Fruit fly (Drosophila melanogaster) whole organism, embryonic: Measurements from ENCODE around the gene CG2962.

Experiments
- Blimp-1 ChIP-seq: fragments of 200-800 bp; sonication (Bioruptor generic); optimal IDR thresholded peaks from 3 replicates; lab custom pipeline; 2018; ENCODE audit warnings: missing biosample characterization, missing genetic modification characterization, mild to moderate bottlenecking, moderate library complexity, missing genetic modification reagents
- CG10209 ChIP-seq: fragments of 200-800 bp; sonication (Bioruptor generic); optimal IDR thresholded peaks from 3 replicates; lab custom pipeline; 2017; ENCODE audit warnings: missing biosample characterization, mild to moderate bottlenecking, missing genetic modification characterization, missing genetic modification reagents
- CG10366 ChIP-seq: fragments of 200-800 bp; sonication (Bioruptor generic); IDR thresholded peaks from 2 replicates; pipeline ENCODE4 v1.3.6; 2022; ENCODE audit warnings: missing biosample characterization, missing genetic modification characterization
- CG10462 ChIP-seq: fragments of 200-800 bp; sonication (Bioruptor generic); optimal IDR thresholded peaks from 2 replicates; lab custom pipeline; 2016; ENCODE audit warnings: missing biosample characterization, missing genetic modification characterization
- CG11247 ChIP-seq: fragments of 200-800 bp; sonication (Bioruptor generic); IDR thresholded peaks from 2 replicates; pipeline ENCODE4 v1.3.6; 2022; ENCODE audit warnings: missing biosample characterization, missing genetic modification characterization
- CG11723 ChIP-seq: fragments of 200-800 bp; sonication (Bioruptor generic); optimal IDR thresholded peaks from 2 replicates; lab custom pipeline; 2017; ENCODE audit warnings: missing biosample characterization, mild to moderate bottlenecking, missing genetic modification characterization
- CG14860 ChIP-seq: fragments of 200-800 bp; sonication (Bioruptor generic); IDR thresholded peaks from 3 replicates; pipeline ENCODE4 v1.3.6; 2022; ENCODE audit warnings: missing biosample characterization, missing genetic modification characterization; ENCODE audit not compliant: partially characterized antibody
- CG16779 ChIP-seq: fragments of 200-800 bp; sonication (Bioruptor generic); IDR thresholded peaks from 2 replicates; pipeline ENCODE4 v1.3.6; 2022; ENCODE audit warnings: missing biosample characterization, missing genetic modification characterization
- CG16813 ChIP-seq: fragments of 200-800 bp; sonication (Bioruptor generic); IDR thresholded peaks from 3 replicates; pipeline ENCODE4 v1.3.6; 2022; ENCODE audit warnings: missing biosample characterization, missing genetic modification characterization; ENCODE audit not compliant: partially characterized antibody
- CG16863 ChIP-seq: fragments of 200-800 bp; sonication (Bioruptor generic); optimal IDR thresholded peaks from 3 replicates; lab custom pipeline; 2016; ENCODE audit warnings: missing biosample characterization, missing genetic modification characterization
- CG17612 ChIP-seq: fragments of 200-800 bp; sonication (Bioruptor generic); IDR thresholded peaks from 2 replicates; pipeline ENCODE4 v1.3.6; 2022; ENCODE audit warnings: missing biosample characterization, missing genetic modification characterization
- CG17829 ChIP-seq: fragments of 200-800 bp; optimal IDR thresholded peaks from 2 replicates; lab custom pipeline; 2019; ENCODE audit warnings: missing biosample characterization, mild to moderate bottlenecking, missing genetic modification characterization, moderate library complexity
- CG2120 ChIP-seq: fragments of 200-800 bp; sonication (Bioruptor generic); optimal IDR thresholded peaks from 3 replicates; lab custom pipeline; 2016; ENCODE audit warnings: missing biosample characterization, missing genetic modification characterization
- CG2678 ChIP-seq: fragments of 200-800 bp; sonication (Bioruptor generic); optimal IDR thresholded peaks from 3 replicates; lab custom pipeline; 2019; ENCODE audit warnings: missing biosample characterization, mild to moderate bottlenecking, missing genetic modification characterization, moderate library complexity
- CG2712 ChIP-seq: fragments of 200-800 bp; optimal IDR thresholded peaks from 3 replicates; lab custom pipeline; 2019; ENCODE audit warnings: missing biosample characterization, mild to moderate bottlenecking, missing genetic modification characterization, moderate library complexity
- CG31365 ChIP-seq: fragments of 200-800 bp; sonication (Bioruptor generic); optimal IDR thresholded peaks from 2 replicates; lab custom pipeline; 2018; ENCODE audit warnings: missing biosample characterization, mild to moderate bottlenecking, missing genetic modification characterization
- CG3838 ChIP-seq: fragments of 200-800 bp; sonication (Bioruptor generic); optimal IDR thresholded peaks from 3 replicates; lab custom pipeline; 2016; ENCODE audit warnings: missing biosample characterization, missing genetic modification characterization
- CG4360 ChIP-seq: fragments of 200-800 bp; sonication (Bioruptor generic); IDR thresholded peaks from 2 replicates; pipeline ENCODE4 v1.3.6; 2022; ENCODE audit warnings: missing biosample characterization, missing genetic modification characterization
- CG6689 ChIP-seq: fragments of 200-800 bp; sonication (Bioruptor generic); IDR thresholded peaks from 2 replicates; pipeline ENCODE4 v1.3.6; 2022; ENCODE audit warnings: missing biosample characterization, missing genetic modification characterization
- CG7271 ChIP-seq: fragments of 200-800 bp; sonication (Bioruptor generic); optimal IDR thresholded peaks from 2 replicates; lab custom pipeline; 2018; ENCODE audit warnings: missing biosample characterization, mild to moderate bottlenecking, missing genetic modification characterization, moderate library complexity
- D19B ChIP-seq: fragments of 200-800 bp; sonication (Bioruptor generic); optimal IDR thresholded peaks from 2 replicates; lab custom pipeline; 2017; ENCODE audit warnings: missing biosample characterization, mild to moderate bottlenecking, missing genetic modification characterization
- Doc2 ChIP-seq: fragments of 200-800 bp; sonication (Bioruptor generic); IDR thresholded peaks from 2 replicates; pipeline ENCODE4 v1.3.6; 2022; ENCODE audit warnings: missing biosample characterization, missing genetic modification characterization
- Ets97D ChIP-seq: fragments of 200-800 bp; sonication (Bioruptor generic); optimal IDR thresholded peaks from 3 replicates; lab custom pipeline; 2016; ENCODE audit warnings: missing biosample characterization, missing genetic modification characterization
- HmgZ ChIP-seq: fragments of 200-800 bp; sonication (Bioruptor generic); optimal IDR thresholded peaks from 2 replicates; lab custom pipeline; 2018; ENCODE audit warnings: missing biosample characterization, mild to moderate bottlenecking, missing genetic modification characterization
- MTF-1 ChIP-seq: fragments of 200-800 bp; sonication (Bioruptor generic); optimal IDR thresholded peaks from 2 replicates; lab custom pipeline; 2018; ENCODE audit warnings: missing biosample characterization, mild to moderate bottlenecking, missing genetic modification characterization, borderline replicate concordance
- Mad ChIP-seq: fragments of 200-800 bp; sonication (Bioruptor generic); optimal IDR thresholded peaks from 2 replicates; lab custom pipeline; 2016; ENCODE audit warnings: missing biosample characterization, missing genetic modification characterization
- Mes4 ChIP-seq: fragments of 200-800 bp; sonication (Bioruptor generic); optimal IDR thresholded peaks from 2 replicates; lab custom pipeline; 2016; ENCODE audit warnings: missing biosample characterization, missing genetic modification characterization
- Oaz ChIP-seq: fragments of 200-800 bp; sonication (Bioruptor generic); IDR thresholded peaks from 2 replicates; pipeline ENCODE4 v1.3.6; 2022; ENCODE audit warnings: missing biosample characterization, missing genetic modification characterization
- Tbp ChIP-seq: fragments of >200 bp; optimal IDR thresholded peaks from 2 replicates; lab custom pipeline; 2018; ENCODE audit warnings: missing biosample characterization, missing genetic modification characterization
- Trl ChIP-seq, 3 experiments: fragments of >200 bp in 2 of 3; fragments of 200-800 bp in 1 of 3; sonication (Bioruptor generic) in 1 of 3; optimal IDR thresholded peaks; 2 replicates in 1 of 3; 3 replicates in 2 of 3; lab custom pipeline; 2016 to 2017; ENCODE audit warnings: missing biosample characterization in 1 of 3, missing genetic modification characterization in 1 of 3
- ase ChIP-seq: fragments of 200-800 bp; sonication (Bioruptor generic); IDR thresholded peaks from 3 replicates; pipeline ENCODE4 v1.3.6; 2022; ENCODE audit warnings: missing biosample characterization, missing genetic modification characterization
- ash1 ChIP-seq: fragments of 200-800 bp; sonication (Bioruptor generic); optimal IDR thresholded peaks from 2 replicates; lab custom pipeline; 2018; ENCODE audit warnings: missing biosample characterization, mild to moderate bottlenecking, missing genetic modification characterization
- bab2 ChIP-seq: fragments of 200-800 bp; sonication (Bioruptor generic); optimal IDR thresholded peaks from 2 replicates; lab custom pipeline; 2016; ENCODE audit warnings: missing biosample characterization, missing genetic modification characterization
- cas ChIP-seq: fragments of 200-800 bp; sonication (Bioruptor generic); IDR thresholded peaks from 2 replicates; pipeline ENCODE4 v1.3.6; 2022; ENCODE audit warnings: missing biosample characterization, missing genetic modification characterization
- croc ChIP-seq: fragments of 200-800 bp; sonication (Bioruptor generic); conservative IDR thresholded peaks from 3 replicates; pipeline ENCODE4 v1.3.6; 2022; ENCODE audit warnings: missing biosample characterization, missing genetic modification characterization
- crp ChIP-seq, 2 experiments: fragments of 200-800 bp; sonication (Bioruptor generic); optimal IDR thresholded peaks; 2 replicates in 1 of 2; 3 replicates in 1 of 2; lab custom pipeline; 2017; ENCODE audit warnings: missing biosample characterization in 2 of 2, missing genetic modification characterization in 2 of 2, mild to moderate bottlenecking in 1 of 2, moderate library complexity in 1 of 2
- exex ChIP-seq: fragments of 200-800 bp; sonication (Bioruptor generic); optimal IDR thresholded peaks from 4 replicates; lab custom pipeline; 2018; ENCODE audit warnings: missing biosample characterization, mild to moderate bottlenecking, missing genetic modification characterization, moderate library complexity
- fd3F ChIP-seq: fragments of 200-800 bp; sonication (Bioruptor generic); optimal IDR thresholded peaks from 2 replicates; lab custom pipeline; 2018; ENCODE audit warnings: missing biosample characterization, mild to moderate bottlenecking, missing genetic modification characterization, moderate library complexity
- gro ChIP-seq: fragments of 200-800 bp; sonication (Bioruptor generic); optimal IDR thresholded peaks from 2 replicates; lab custom pipeline; 2016; ENCODE audit warnings: missing biosample characterization, missing genetic modification characterization
- hbn ChIP-seq: fragments of 200-800 bp; sonication (Bioruptor generic); IDR thresholded peaks from 2 replicates; pipeline ENCODE4 v1.3.6; 2022; ENCODE audit warnings: missing biosample characterization, missing genetic modification characterization; ENCODE audit not compliant: partially characterized antibody
- her ChIP-seq: fragments of 200-800 bp; sonication (Bioruptor generic); optimal IDR thresholded peaks from 2 replicates; lab custom pipeline; 2016; ENCODE audit warnings: missing biosample characterization, missing genetic modification characterization
- hkb ChIP-seq, 2 experiments: fragments of 200-800 bp in 1 of 2; fragments of >200 bp in 1 of 2; sonication (Bioruptor generic) in 1 of 2; IDR thresholded peaks in 1 of 2; optimal IDR thresholded peaks in 1 of 2; 2 replicates each; pipeline versions ENCODE4 v1.3.6 to Lab custom; 2017 to 2022; ENCODE audit warnings: missing biosample characterization in 1 of 2, missing genetic modification characterization in 1 of 2
- jing ChIP-seq: fragments of 200-800 bp; sonication (Bioruptor generic); optimal IDR thresholded peaks from 2 replicates; lab custom pipeline; 2018; ENCODE audit warnings: missing biosample characterization, mild to moderate bottlenecking, missing genetic modification characterization
- maf-S ChIP-seq: fragments of 200-800 bp; sonication (Bioruptor generic); optimal IDR thresholded peaks from 2 replicates; lab custom pipeline; 2016; ENCODE audit warnings: missing biosample characterization, missing genetic modification characterization
- pnt ChIP-seq: fragments of 200-800 bp; sonication (Bioruptor generic); optimal IDR thresholded peaks from 3 replicates; lab custom pipeline; 2016; ENCODE audit warnings: missing biosample characterization, missing genetic modification characterization
- prd ChIP-seq, 3 experiments: fragments of >200 bp in 2 of 3; fragments of 200-800 bp in 1 of 3; sonication (Bioruptor generic) in 1 of 3; optimal IDR thresholded peaks in 2 of 3; IDR thresholded peaks in 1 of 3; 2 replicates in 2 of 3; 3 replicates in 1 of 3; pipeline versions ENCODE4 v1.3.6 to Lab custom; 2017 to 2022; ENCODE audit warnings: missing biosample characterization in 1 of 3, missing genetic modification characterization in 1 of 3
- wdn ChIP-seq: fragments of 200-800 bp; sonication (Bioruptor generic); IDR thresholded peaks from 2 replicates; pipeline ENCODE4 v1.3.6; 2022; ENCODE audit warnings: missing biosample characterization, missing genetic modification characterization
- zfh2 ChIP-seq: fragments of 200-800 bp; sonication (Bioruptor generic); optimal IDR thresholded peaks from 2 replicates; lab custom pipeline; 2016; ENCODE audit warnings: missing biosample characterization, missing genetic modification characterization

Gene CG2962

DNA sequence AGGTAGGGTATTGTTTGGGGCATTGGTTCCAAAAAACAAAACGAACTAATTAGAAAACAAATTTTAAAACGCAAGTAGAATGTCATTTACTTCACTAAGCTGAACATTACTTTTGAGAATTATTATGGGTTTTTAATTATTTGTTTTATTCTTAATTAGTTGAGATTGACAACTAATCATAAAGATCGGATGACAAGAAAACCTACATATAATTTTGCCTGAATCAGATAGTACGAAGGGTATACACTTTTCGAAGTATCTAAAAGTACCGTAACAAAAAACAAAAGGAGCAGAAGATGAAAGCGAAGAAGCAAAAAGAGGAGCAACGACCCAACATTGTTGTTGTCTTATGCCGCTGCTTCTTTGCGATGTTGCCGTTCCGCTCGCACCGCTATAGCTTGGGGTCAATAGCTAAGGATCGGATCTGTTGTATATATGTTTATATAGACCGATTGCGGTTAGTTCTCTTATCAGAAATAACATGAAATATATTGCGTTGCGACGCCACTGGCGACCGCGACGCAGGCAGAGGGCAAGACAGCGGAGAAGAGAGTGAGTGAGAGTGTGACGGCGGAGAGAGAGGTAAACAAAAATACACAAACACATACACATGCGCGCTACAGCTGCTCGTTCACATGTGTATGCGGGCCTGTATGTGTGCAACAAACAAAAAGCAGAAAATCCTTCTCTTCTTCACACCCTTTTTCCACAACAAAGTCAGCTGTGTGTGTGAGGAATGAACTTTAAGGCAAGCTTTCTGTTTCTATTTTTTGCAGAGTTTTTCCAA lies 5.1 kb downstream of the CG2962 start (continued):
- TF ChIP-seq MTF-1 (GFP tag; lab: Kevin White, UChicago), result no peak
- no peak for TF ChIP-seq jing (GFP tag; lab: Kevin White, UChicago)
- TF ChIP-seq zfh2, result peak; percentile 45
- TF ChIP-seq gro (GFP tag; lab: Kevin White, UChicago), result no peak
- TF ChIP-seq CG14860, result no peak
- no peak for TF ChIP-seq HmgZ (tag; lab: Kevin White, UChicago)
- peak; percentile 64 for TF ChIP-seq CG17829
- peak; percentile 72 for TF ChIP-seq CG4360
- no peak for TF ChIP-seq Oaz (GFP tag; lab: Robert Waterston, UW)
- peak; percentile 6 for TF ChIP-seq Mad (GFP tag; lab: Kevin White, UChicago)
- no peak for TF ChIP-seq croc (GFP tag; lab: Robert Waterston, UW)
- peak; percentile 74 for TF ChIP-seq D19B
- peak; percentile 40 for TF ChIP-seq maf-S (GFP tag; lab: Kevin White, UChicago)
- TF ChIP-seq Ets97D, result no peak
- TF ChIP-seq ase, result no peak
- TF ChIP-seq CG11247 (GFP tag; lab: Robert Waterston, UW), result no peak
- peak; percentile 55 for TF ChIP-seq bab2 (GFP tag; lab: Kevin White, UChicago)
- peak; percentile 80 for TF ChIP-seq CG2678 (tag; lab: Kevin White, UChicago)
- peak; percentile 80 to 81 for TF ChIP-seq Trl (optimal IDR thresholded peaks at IDR 0.05; lab: Kevin White, UChicago)
- TF ChIP-seq Trl (GFP tag; optimal IDR thresholded peaks at IDR 0.05; lab: Kevin White, UChicago), result no peak
- TF ChIP-seq Mes4, result no peak
- TF ChIP-seq CG10462 (GFP tag; lab: Kevin White, UChicago), result no peak
- no peak for TF ChIP-seq CG3838 (GFP tag; lab: Kevin White, UChicago)
- 0 out of 2 replicates have a peak, but pooled peaks have one; percentile 4 for TF ChIP-seq wdn (GFP tag; lab: Robert Waterston, UW)
- no peak for TF ChIP-seq ash1 (GFP tag; lab: Kevin White, UChicago)
- no peak for TF ChIP-seq hkb (optimal IDR thresholded peaks at IDR 0.05; lab: Kevin White, UChicago)
- TF ChIP-seq hkb (GFP tag; IDR thresholded peaks at IDR 0.05; lab: Robert Waterston, UW), result peak; percentile 45
- TF ChIP-seq CG7271 (tag; lab: Kevin White, UChicago), result no peak
- peak; percentile 21 for TF ChIP-seq CG16863 (GFP tag; lab: Kevin White, UChicago)
- peak; percentile 54 for TF ChIP-seq CG10209 (GFP tag; lab: Kevin White, UChicago)
- peak; percentile 56 for TF ChIP-seq Blimp-1
- peak; percentile 44; the same call in 1 of the 2 replicates for TF ChIP-seq CG10366 (GFP tag; lab: Robert Waterston, UW)
- no peak for TF ChIP-seq hbn (GFP tag; lab: Robert Waterston, UW)
- TF ChIP-seq CG11723 (GFP tag; lab: Kevin White, UChicago), result no peak
- TF ChIP-seq CG2120 (GFP tag; lab: Kevin White, UChicago), result peak; percentile 83
- no peak for TF ChIP-seq CG17612 (GFP tag; lab: Robert Waterston, UW)
- TF ChIP-seq Doc2 (GFP tag; lab: Robert Waterston, UW), result no peak
- no peak for TF ChIP-seq CG31365 (tag; lab: Kevin White, UChicago)
- TF ChIP-seq CG6689, result no peak
- TF ChIP-seq pnt (GFP tag; lab: Kevin White, UChicago), result peak; percentile 22
- no peak for TF ChIP-seq prd (optimal IDR thresholded peaks at IDR 0.05; lab: Kevin White, UChicago)
- no peak for TF ChIP-seq prd (GFP tag; IDR thresholded peaks at IDR 0.05; lab: Robert Waterston, UW)
- peak; percentile 63 for TF ChIP-seq fd3F
- TF ChIP-seq exex (tag; lab: Kevin White, UChicago), result no peak
- no peak for TF ChIP-seq Tbp (GFP tag; lab: Kevin White, UChicago)
- TF ChIP-seq cas, result no peak
- peak; percentile 62 for TF ChIP-seq CG2712
- TF ChIP-seq her, result no peak
- TF ChIP-seq CG16779 (GFP tag; lab: Robert Waterston, UW), result no peak
- peak in 1 of 2 experiments; percentile 68 for TF ChIP-seq crp (GFP tag; optimal IDR thresholded peaks at IDR 0.05; lab: Kevin White, UChicago)
- no peak for TF ChIP-seq CG16813 (GFP tag; lab: Robert Waterston, UW)
